Worm (Caenorhabditis elegans): ENCODE results near the gene C14A6.8.

ce11 chrV:18142549-18142948, 28.9 kb downstream of the C14A6.8 start, which contains the start of gene Y37H2A.13:
- TF ChIP-seq nhr-237 (tag; optimal IDR thresholded peaks at IDR 0.05) (no peak), sptf-1 (tag; optimal IDR thresholded peaks at IDR 0.05) (no peak), nhr-2 (tag; optimal IDR thresholded peaks at IDR 0.05) (no peak), nhr-28 (tag; optimal IDR thresholded peaks at IDR 0.05) (no peak), flh-1 (GFP tag; optimal IDR thresholded peaks at IDR 0.05) (no peak), elt-1 (tag; optimal IDR thresholded peaks at IDR 0.05; ENCODE audit: borderline replicate concordance, insufficient read depth) (no peak), lin-13 (tag; optimal IDR thresholded peaks at IDR 0.05) (no peak), ztf-11 (tag; optimal IDR thresholded peaks at IDR 0.05) (no peak), nhr-12 (tag; optimal IDR thresholded peaks at IDR 0.05) (no peak)

All from whole organism, mixed stage, embryonic.